Worm (Caenorhabditis elegans) whole organism, L4/young adult: ENCODE measurements around the gene nhr-11.

Source experiments
- W03F9.2 ChIP-seq: fragments of 150-350 bp; optimal IDR thresholded peaks from 2 replicates; lab custom pipeline; 2014; ENCODE audit warnings: missing biosample characterization, missing genetic modification characterization
- dao-5 ChIP-seq: sonication (generic microtip); optimal IDR thresholded peaks from 2 replicates; lab custom pipeline; 2016; ENCODE audit warnings: missing genotype, missing genetic modification characterization, moderate library complexity, missing compliant biosample characterization
- him-1 ChIP-seq: sonication (generic microtip); optimal IDR thresholded peaks from 2 replicates; lab custom pipeline; 2016; ENCODE audit warnings: missing genotype, missing genetic modification reagents, missing genetic modification characterization, missing compliant biosample characterization

DNA sequence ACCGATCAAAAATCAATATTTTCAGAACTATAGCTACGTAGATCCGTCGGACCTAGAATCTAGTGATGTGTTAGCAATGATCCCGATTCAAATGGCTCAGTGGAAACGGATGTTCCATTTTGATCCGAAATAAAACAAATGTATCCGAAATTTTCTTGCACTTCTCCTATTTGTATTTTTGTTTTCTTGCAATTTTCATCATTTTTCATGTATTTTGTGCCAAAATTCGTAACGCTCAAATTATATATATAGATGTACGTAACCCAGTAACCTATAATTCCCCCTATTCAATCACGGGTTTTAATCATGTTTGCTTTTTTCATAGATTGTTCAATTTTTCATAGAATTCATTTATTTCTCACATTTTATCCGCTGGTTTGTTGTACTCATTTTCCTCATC is 29.1 kb downstream of the nhr-11 start, which contains the start of gene gldi-10:
- no peak for TF ChIP-seq him-1 (tag; lab: Kevin White, UChicago)
- TF ChIP-seq W03F9.2 (tag; lab: Kevin White, UChicago): no peak
- no peak for TF ChIP-seq dao-5 (tag; lab: Kevin White, UChicago)
